Fruit fly (Drosophila melanogaster) whole organism, embryonic: Measurements from ENCODE around the gene Pcyt1.

Source experiments
- ATbp ChIP-seq: fragments of 200-800 bp; sonication (Bioruptor generic); optimal IDR thresholded peaks from 2 replicates; lab custom pipeline; 2017; ENCODE audit warnings: missing biosample characterization, mild to moderate bottlenecking, missing genetic modification characterization, missing genetic modification reagents
- Adf1 ChIP-seq: fragments of 200-800 bp; sonication (Bioruptor generic); IDR thresholded peaks from 2 replicates; pipeline ENCODE4 v1.3.6; 2022; ENCODE audit warnings: missing biosample characterization, missing genetic modification characterization
- Atf-2 ChIP-seq: fragments of 200-800 bp; sonication (Bioruptor generic); optimal IDR thresholded peaks from 2 replicates; lab custom pipeline; 2016; ENCODE audit warnings: missing biosample characterization, missing genetic modification characterization
- CG10462 ChIP-seq: fragments of 200-800 bp; sonication (Bioruptor generic); optimal IDR thresholded peaks from 2 replicates; lab custom pipeline; 2016; ENCODE audit warnings: missing biosample characterization, missing genetic modification characterization
- CG13123 ChIP-seq: fragments of 200-800 bp; sonication (Bioruptor generic); optimal IDR thresholded peaks from 2 replicates; lab custom pipeline; 2016; ENCODE audit warnings: missing biosample characterization, missing genetic modification characterization
- CG13296 ChIP-seq: fragments of 200-800 bp; sonication (Bioruptor generic); optimal IDR thresholded peaks from 3 replicates; lab custom pipeline; 2018; ENCODE audit warnings: missing biosample characterization, mild to moderate bottlenecking, missing genetic modification characterization
- CG14667 ChIP-seq: fragments of 200-800 bp; sonication (Bioruptor generic); IDR thresholded peaks from 2 replicates; pipeline ENCODE4 v1.3.6; 2022; ENCODE audit warnings: missing biosample characterization, missing genetic modification characterization
- CG2129 ChIP-seq: fragments of 200-800 bp; sonication (Bioruptor generic); IDR thresholded peaks from 2 replicates; pipeline ENCODE4 v1.3.6; 2022; ENCODE audit warnings: missing biosample characterization, missing genetic modification characterization; ENCODE audit not compliant: partially characterized antibody
- CG2712 ChIP-seq: fragments of 200-800 bp; optimal IDR thresholded peaks from 3 replicates; lab custom pipeline; 2019; ENCODE audit warnings: missing biosample characterization, mild to moderate bottlenecking, missing genetic modification characterization, moderate library complexity
- CG3065 ChIP-seq: fragments of 200-800 bp; sonication (Bioruptor generic); optimal IDR thresholded peaks from 2 replicates; lab custom pipeline; 2016; ENCODE audit warnings: missing biosample characterization, missing genetic modification characterization
- CG4707 ChIP-seq: fragments of 200-800 bp; sonication (Bioruptor generic); optimal IDR thresholded peaks from 2 replicates; lab custom pipeline; 2018; ENCODE audit warnings: missing biosample characterization, mild to moderate bottlenecking, missing genetic modification characterization, moderate library complexity
- CG6765 ChIP-seq: fragments of 200-800 bp; sonication (Bioruptor generic); optimal IDR thresholded peaks from 3 replicates; lab custom pipeline; 2017; ENCODE audit warnings: missing biosample characterization, mild to moderate bottlenecking, missing genetic modification characterization
- CG7556 ChIP-seq: fragments of 200-800 bp; sonication (Bioruptor generic); optimal IDR thresholded peaks from 2 replicates; lab custom pipeline; 2017; ENCODE audit warnings: missing biosample characterization, mild to moderate bottlenecking, missing genetic modification characterization
- CG7786 ChIP-seq: fragments of 200-800 bp; sonication (Bioruptor generic); optimal IDR thresholded peaks from 2 replicates; lab custom pipeline; 2016; ENCODE audit warnings: missing biosample characterization, missing genetic modification characterization
- CG8944 ChIP-seq: fragments of 200-800 bp; sonication (Bioruptor generic); optimal IDR thresholded peaks from 3 replicates; lab custom pipeline; 2016; ENCODE audit warnings: missing biosample characterization, missing genetic modification characterization
- CG9932 ChIP-seq: fragments of 200-800 bp; sonication (Bioruptor generic); IDR thresholded peaks from 2 replicates; pipeline ENCODE4 v1.3.6; 2022; ENCODE audit warnings: missing biosample characterization, missing genetic modification characterization
- CoRest ChIP-seq: fragments of 200-800 bp; sonication (Bioruptor generic); optimal IDR thresholded peaks from 3 replicates; lab custom pipeline; 2018; ENCODE audit warnings: missing biosample characterization, mild to moderate bottlenecking, missing genetic modification characterization, moderate library complexity
- Dbx ChIP-seq: fragments of 200-800 bp; sonication (Bioruptor generic); IDR thresholded peaks from 3 replicates; pipeline ENCODE4 v1.3.6; 2022; ENCODE audit warnings: missing biosample characterization, missing genetic modification characterization
- E2f1 ChIP-seq: fragments of 200-800 bp; sonication (Bioruptor generic); IDR thresholded peaks from 2 replicates; pipeline ENCODE4 v1.3.6; 2022; ENCODE audit warnings: missing biosample characterization, missing genetic modification characterization
- Fer3 ChIP-seq: fragments of 200-800 bp; sonication (Bioruptor generic); optimal IDR thresholded peaks from 2 replicates; lab custom pipeline; 2018; ENCODE audit warnings: missing biosample characterization, mild to moderate bottlenecking, missing genetic modification characterization, moderate library complexity
- GATAe ChIP-seq: fragments of 200-800 bp; sonication (Bioruptor generic); conservative IDR thresholded peaks from 2 replicates; pipeline ENCODE4 v1.3.6; 2022; ENCODE audit warnings: missing biosample characterization, missing genetic modification characterization
- HmgZ ChIP-seq: fragments of 200-800 bp; sonication (Bioruptor generic); optimal IDR thresholded peaks from 2 replicates; lab custom pipeline; 2018; ENCODE audit warnings: missing biosample characterization, mild to moderate bottlenecking, missing genetic modification characterization
- Hmx ChIP-seq: fragments of 200-800 bp; sonication (Bioruptor generic); optimal IDR thresholded peaks from 2 replicates; lab custom pipeline; 2016; ENCODE audit warnings: missing biosample characterization, missing genetic modification characterization
- Mrtf ChIP-seq: fragments of 200-800 bp; sonication (Bioruptor generic); IDR thresholded peaks from 3 replicates; pipeline ENCODE4 v1.3.6; 2022; ENCODE audit warnings: missing biosample characterization, missing genetic modification characterization
- Oaz ChIP-seq: fragments of 200-800 bp; sonication (Bioruptor generic); IDR thresholded peaks from 2 replicates; pipeline ENCODE4 v1.3.6; 2022; ENCODE audit warnings: missing biosample characterization, missing genetic modification characterization
- Six4 ChIP-seq: fragments of 200-800 bp; sonication (Bioruptor generic); optimal IDR thresholded peaks from 2 replicates; lab custom pipeline; 2016; ENCODE audit warnings: missing biosample characterization, missing genetic modification characterization
- ac ChIP-seq: fragments of 200-800 bp; sonication (Bioruptor generic); optimal IDR thresholded peaks from 3 replicates; lab custom pipeline; 2017; ENCODE audit warnings: missing biosample characterization, mild to moderate bottlenecking, missing genetic modification characterization
- al ChIP-seq: fragments of 200-800 bp; sonication (Bioruptor generic); IDR thresholded peaks from 2 replicates; pipeline ENCODE4 v1.3.6; 2022; ENCODE audit warnings: missing biosample characterization, missing genetic modification characterization
- aop ChIP-seq: fragments of 200-800 bp; sonication (Bioruptor generic); IDR thresholded peaks from 2 replicates; pipeline ENCODE4 v1.3.6; 2022; ENCODE audit warnings: missing biosample characterization, missing genetic modification characterization
- ato ChIP-seq: fragments of 200-800 bp; sonication (Bioruptor generic); IDR thresholded peaks from 2 replicates; pipeline ENCODE4 v1.3.6; 2022; ENCODE audit warnings: missing biosample characterization, missing genetic modification characterization; ENCODE audit not compliant: partially characterized antibody
- caup ChIP-seq: fragments of 200-800 bp; sonication (Bioruptor generic); optimal IDR thresholded peaks from 3 replicates; lab custom pipeline; 2017; ENCODE audit warnings: missing biosample characterization, mild to moderate bottlenecking, missing genetic modification characterization, moderate library complexity; ENCODE audit not compliant: severe bottlenecking
- chif ChIP-seq, 2 experiments: fragments of 200-800 bp; sonication (Bioruptor generic); optimal IDR thresholded peaks; 3 replicates each; lab custom pipeline; 2016; ENCODE audit warnings: missing biosample characterization in 2 of 2, missing genetic modification characterization in 2 of 2
- en ChIP-seq: fragments of 200-800 bp; sonication (Bioruptor generic); optimal IDR thresholded peaks from 2 replicates; lab custom pipeline; 2016; ENCODE audit warnings: missing biosample characterization, missing genetic modification characterization
- ftz-f1 ChIP-seq: fragments of 200-800 bp; sonication (Bioruptor generic); optimal IDR thresholded peaks from 2 replicates; lab custom pipeline; 2016; ENCODE audit warnings: missing biosample characterization, missing genetic modification characterization
- gce ChIP-seq: fragments of 200-800 bp; sonication (Bioruptor generic); IDR thresholded peaks from 3 replicates; pipeline ENCODE4 v1.3.6; 2022; ENCODE audit warnings: missing biosample characterization, missing genetic modification characterization
- hb ChIP-seq: fragments of 200-800 bp; sonication (Bioruptor generic); IDR thresholded peaks from 3 replicates; pipeline ENCODE4 v1.3.6; 2022; ENCODE audit warnings: missing biosample characterization, missing genetic modification characterization; ENCODE audit not compliant: partially characterized antibody
- mam ChIP-seq: fragments of 200-800 bp; sonication (Bioruptor generic); optimal IDR thresholded peaks from 3 replicates; lab custom pipeline; 2016; ENCODE audit warnings: missing biosample characterization, missing genetic modification characterization
- onecut ChIP-seq: fragments of 200-800 bp; sonication (Bioruptor generic); IDR thresholded peaks from 2 replicates; pipeline ENCODE4 v1.3.6; 2022; ENCODE audit warnings: missing biosample characterization, missing genetic modification characterization
- pfk ChIP-seq: fragments of 200-800 bp; sonication (Bioruptor generic); optimal IDR thresholded peaks from 2 replicates; lab custom pipeline; 2018; ENCODE audit warnings: missing biosample characterization, mild to moderate bottlenecking, missing genetic modification characterization, moderate library complexity
- phol ChIP-seq: fragments of 200-800 bp; sonication (Bioruptor generic); optimal IDR thresholded peaks from 3 replicates; lab custom pipeline; 2018; ENCODE audit warnings: missing biosample characterization, mild to moderate bottlenecking, missing genetic modification characterization, moderate library complexity
- pum ChIP-seq: fragments of 200-800 bp; sonication (Bioruptor generic); optimal IDR thresholded peaks from 2 replicates; lab custom pipeline; 2016; ENCODE audit warnings: missing biosample characterization, missing genetic modification characterization
- repo ChIP-seq: fragments of 200-800 bp; sonication (Bioruptor generic); optimal IDR thresholded peaks from 2 replicates; lab custom pipeline; 2016; ENCODE audit warnings: missing biosample characterization, missing genetic modification characterization
- salm ChIP-seq: fragments of 200-800 bp; sonication (Bioruptor generic); optimal IDR thresholded peaks from 2 replicates; lab custom pipeline; 2018; ENCODE audit warnings: missing biosample characterization, mild to moderate bottlenecking, missing genetic modification characterization
- sc ChIP-seq, 3 experiments: fragments of >200 bp in 2 of 3; fragments of 200-800 bp in 1 of 3; sonication (Bioruptor generic) in 1 of 3; optimal IDR thresholded peaks; 2 replicates in 2 of 3; 3 replicates in 1 of 3; lab custom pipeline; 2017; ENCODE audit warnings: mild to moderate bottlenecking in 1 of 3, missing biosample characterization in 1 of 3, missing genetic modification characterization in 1 of 3, missing genetic modification reagents in 1 of 3
- slbo ChIP-seq: fragments of 200-800 bp; sonication (Bioruptor generic); IDR thresholded peaks from 2 replicates; pipeline ENCODE4 v1.3.6; 2022; ENCODE audit warnings: missing biosample characterization, missing genetic modification characterization
- slou ChIP-seq: fragments of 200-800 bp; sonication (Bioruptor generic); optimal IDR thresholded peaks from 3 replicates; lab custom pipeline; 2016; ENCODE audit warnings: missing biosample characterization, missing genetic modification characterization
- so ChIP-seq: fragments of 200-800 bp; sonication (Bioruptor generic); IDR thresholded peaks from 3 replicates; pipeline ENCODE4 v1.3.6; 2022; ENCODE audit warnings: missing biosample characterization, missing genetic modification characterization
- sob ChIP-seq: fragments of 200-800 bp; sonication (Bioruptor generic); IDR thresholded peaks from 2 replicates; pipeline ENCODE4 v1.3.6; 2022; ENCODE audit warnings: missing biosample characterization, missing genetic modification characterization
- tio ChIP-seq: fragments of 200-800 bp; sonication (Bioruptor generic); optimal IDR thresholded peaks from 2 replicates; lab custom pipeline; 2017; ENCODE audit warnings: missing biosample characterization, missing genetic modification characterization, inconsistent platforms
- unpg ChIP-seq: fragments of 200-800 bp; sonication (Bioruptor generic); optimal IDR thresholded peaks from 3 replicates; lab custom pipeline; 2018; ENCODE audit warnings: missing biosample characterization, mild to moderate bottlenecking, missing genetic modification characterization, moderate library complexity
- wdn ChIP-seq: fragments of 200-800 bp; sonication (Bioruptor generic); IDR thresholded peaks from 2 replicates; pipeline ENCODE4 v1.3.6; 2022; ENCODE audit warnings: missing biosample characterization, missing genetic modification characterization

Gene Pcyt1

dm6 chr3L:1545693-1546329 lies at the start of gene Pcyt1, which contains the start of gene CG32313:
Gene Pcyt1 (plus strand): TSS chr3L:1546092.
Gene CG32313 (minus strand): TSS chr3L:1545743.
- TF ChIP-seq CG4707 (GFP tag; lab: Kevin White, UChicago), result peak; percentile 37
- TF ChIP-seq GATAe (GFP tag; lab: Robert Waterston, UW), result no peak
- TF ChIP-seq gce (GFP tag; lab: Robert Waterston, UW), result no peak
- no peak for TF ChIP-seq al (GFP tag; lab: Robert Waterston, UW)
- no peak for TF ChIP-seq CG13123
- TF ChIP-seq tio (GFP tag; lab: Kevin White, UChicago), result no peak
- TF ChIP-seq CG3065, result no peak
- no peak for TF ChIP-seq ac
- peak; percentile 39; the same call in 1 of the 2 replicates for TF ChIP-seq slbo (GFP tag; lab: Robert Waterston, UW)
- no peak for TF ChIP-seq Mrtf (GFP tag; lab: Robert Waterston, UW)
- no peak for TF ChIP-seq chif (GFP tag; optimal IDR thresholded peaks at IDR 0.05; lab: Kevin White, UChicago)
- TF ChIP-seq hb, result peak; percentile 79
- TF ChIP-seq ftz-f1 (GFP tag; lab: Kevin White, UChicago), result no peak
- peak; percentile 0 for TF ChIP-seq ATbp (GFP tag; lab: Kevin White, UChicago)
- TF ChIP-seq ato (GFP tag; lab: Robert Waterston, UW), result peak; percentile 83
- no peak for TF ChIP-seq repo (GFP tag; lab: Kevin White, UChicago)
- TF ChIP-seq CG9932 (GFP tag; lab: Robert Waterston, UW), result peak; percentile 59
- peak; percentile 29 for TF ChIP-seq CoRest (tag; lab: Kevin White, UChicago)
- TF ChIP-seq onecut (GFP tag; lab: Robert Waterston, UW), result no peak
- TF ChIP-seq CG7786 (GFP tag; lab: Kevin White, UChicago), result no peak
- no peak for TF ChIP-seq caup
- no peak for TF ChIP-seq sob (GFP tag; lab: Robert Waterston, UW)
- no peak for TF ChIP-seq Oaz
- TF ChIP-seq CG6765 (GFP tag; lab: Kevin White, UChicago), result no peak
- TF ChIP-seq Hmx (GFP tag; lab: Kevin White, UChicago), result no peak
- TF ChIP-seq HmgZ, result peak; percentile 61
- TF ChIP-seq pum (GFP tag; lab: Kevin White, UChicago), result no peak
- no peak for TF ChIP-seq so (GFP tag; lab: Robert Waterston, UW)
- TF ChIP-seq pfk, result peak; percentile 90
- TF ChIP-seq sc (optimal IDR thresholded peaks at IDR 0.05; lab: Kevin White, UChicago), result no peak
- no peak for TF ChIP-seq sc (GFP tag; optimal IDR thresholded peaks at IDR 0.05; lab: Kevin White, UChicago)
- no peak for TF ChIP-seq Adf1 (GFP tag; lab: Robert Waterston, UW)
- no peak for TF ChIP-seq Fer3
- no peak for TF ChIP-seq en (GFP tag; lab: Kevin White, UChicago)
- no peak for TF ChIP-seq mam (GFP tag; lab: Kevin White, UChicago)
- TF ChIP-seq phol (tag; lab: Kevin White, UChicago), result peak; percentile 25
- 0 out of 2 replicates have a peak, but pooled peaks have one; percentile 27 for TF ChIP-seq wdn
- no peak for TF ChIP-seq CG7556 (GFP tag; lab: Kevin White, UChicago)
- TF ChIP-seq E2f1, result no peak
- no peak for TF ChIP-seq slou (GFP tag; lab: Kevin White, UChicago)
- TF ChIP-seq aop (GFP tag; lab: Robert Waterston, UW), result no peak
- no peak for TF ChIP-seq CG14667 (GFP tag; lab: Robert Waterston, UW)
- TF ChIP-seq CG2129, result peak; percentile 73
- peak; percentile 40 for TF ChIP-seq CG13296 (GFP tag; lab: Kevin White, UChicago)
- no peak for TF ChIP-seq CG8944 (GFP tag; lab: Kevin White, UChicago)
- TF ChIP-seq Six4 (GFP tag; lab: Kevin White, UChicago), result no peak
- TF ChIP-seq Dbx (GFP tag; lab: Robert Waterston, UW), result peak; percentile 63; the same call in 2 of the 3 replicates
- TF ChIP-seq unpg, result no peak
- peak; percentile 39 for TF ChIP-seq CG2712 (tag; lab: Kevin White, UChicago)
- no peak for TF ChIP-seq salm (tag; lab: Kevin White, UChicago)
- TF ChIP-seq Atf-2 (GFP tag; lab: Kevin White, UChicago), result no peak
- no peak for TF ChIP-seq CG10462 (GFP tag; lab: Kevin White, UChicago)
